Worm (Caenorhabditis elegans) whole organism, early embryonic: ENCODE measurements around the gene C52E2.2.
"Not testable (repeated sequence)": the region's sequence is repeated elsewhere in the genome, so short reads cannot be mapped to it uniquely, and the experiment has no call there.

Experiments
- B0310.2 ChIP-seq: sonication (generic microtip); optimal IDR thresholded peaks from 2 replicates; lab custom pipeline; 2016; ENCODE audit warnings: mild to moderate bottlenecking, missing genetic modification characterization, missing compliant biosample characterization
- F13C5.2 ChIP-seq: sonication (generic microtip); optimal IDR thresholded peaks from 2 replicates; lab custom pipeline; 2017; ENCODE audit warnings: mild to moderate bottlenecking, missing genetic modification characterization, inconsistent platforms, missing compliant biosample characterization
- aly-1 ChIP-seq: sonication (generic microtip); optimal IDR thresholded peaks from 2 replicates; lab custom pipeline; 2016; ENCODE audit warnings: missing genetic modification characterization, missing compliant biosample characterization
- ama-1 ChIP-seq: fragments of 150-350 bp; optimal IDR thresholded peaks from 2 replicates; lab custom pipeline; 2014
- ceh-13 ChIP-seq: fragments of 200-800 bp; sonication (Bioruptor generic); optimal IDR thresholded peaks from 2 replicates; lab custom pipeline; 2018; ENCODE audit warnings: mild to moderate bottlenecking, missing genetic modification characterization, missing compliant biosample characterization
- ceh-36 ChIP-seq: sonication (generic microtip); optimal IDR thresholded peaks from 2 replicates; lab custom pipeline; 2016; ENCODE audit warnings: missing genetic modification characterization, inconsistent platforms, missing compliant biosample characterization
- ets-7 ChIP-seq: sonication (generic microtip); optimal IDR thresholded peaks from 2 replicates; lab custom pipeline; 2016; ENCODE audit warnings: missing genotype, missing genetic modification characterization, missing compliant biosample characterization
- flt-1 ChIP-seq: fragments of 200-800 bp; sonication (Bioruptor generic); IDR thresholded peaks from 2 replicates; pipeline ENCODE4 v1.3.6; 2022; ENCODE audit warnings: missing genetic modification characterization, missing compliant biosample characterization
- hmbx-1 ChIP-seq: sonication (generic microtip); optimal IDR thresholded peaks from 2 replicates; lab custom pipeline; 2016; ENCODE audit warnings: mild to moderate bottlenecking, missing genetic modification characterization, missing compliant biosample characterization
- hmg-4 ChIP-seq: fragments of 200-800 bp; sonication (Bioruptor generic); optimal IDR thresholded peaks from 2 replicates; lab custom pipeline; 2018; ENCODE audit warnings: mild to moderate bottlenecking, missing genetic modification characterization, missing compliant biosample characterization
- hnd-1 ChIP-seq: sonication (generic microtip); optimal IDR thresholded peaks from 2 replicates; lab custom pipeline; 2016; ENCODE audit warnings: missing genetic modification characterization, missing compliant biosample characterization
- pes-1 ChIP-seq: fragments of 200-800 bp; sonication (Bioruptor generic); IDR thresholded peaks from 2 replicates; pipeline ENCODE4 v1.3.6; 2022; ENCODE audit warnings: missing genetic modification reagents, missing genetic modification characterization, missing compliant biosample characterization
- scrt-1 ChIP-seq: fragments of 200-800 bp; sonication (Bioruptor generic); IDR thresholded peaks from 2 replicates; pipeline ENCODE4 v1.3.6; 2022; ENCODE audit warnings: missing genetic modification characterization, missing compliant biosample characterization
- sea-1 ChIP-seq: fragments of 200-800 bp; sonication (Bioruptor generic); conservative IDR thresholded peaks from 2 replicates; pipeline ENCODE4 v1.3.6; 2022; ENCODE audit warnings: missing genetic modification characterization, missing compliant biosample characterization
- tbx-11 ChIP-seq: fragments of 200-800 bp; sonication (Bioruptor generic); IDR thresholded peaks from 2 replicates; pipeline ENCODE4 v1.3.6; 2022; ENCODE audit warnings: missing genetic modification characterization, missing compliant biosample characterization
- tbx-37 ChIP-seq: fragments of 200-800 bp; sonication (Bioruptor generic); conservative IDR thresholded peaks from 2 replicates; pipeline ENCODE4 v1.3.6; 2022; ENCODE audit warnings: missing genetic modification reagents, missing genetic modification characterization, missing compliant biosample characterization
- tra-4 ChIP-seq: sonication (generic microtip); optimal IDR thresholded peaks from 2 replicates; lab custom pipeline; 2017; ENCODE audit warnings: missing genetic modification characterization, missing compliant biosample characterization

C52E2.2 gene

ce11 chrII:1824329-1824728, 28.3 kb upstream of the C52E2.2 start, which contains the start of gene math-41:
Gene math-41 (plus strand): TSS chrII:1824629.
- TF ChIP-seq hmbx-1 (tag; lab: Kevin White, UChicago); ets-7 (tag; lab: Kevin White, UChicago); tbx-11 (GFP tag; lab: Robert Waterston, UW): not testable (repeated sequence)

ce11 chrII:1830182-1830682, 22.4 kb upstream of the C52E2.2 start, which contains the start of gene math-40:
Gene math-40 (plus strand): TSS chrII:1830632.
- TF ChIP-seq tbx-37 (GFP tag; lab: Robert Waterston, UW) = no peak
- TF ChIP-seq hmbx-1 (tag; lab: Kevin White, UChicago) = no peak
- no peak for TF ChIP-seq ets-7 (tag; lab: Kevin White, UChicago)
- TF ChIP-seq scrt-1 = no peak

ce11 chrII:1831883-1832388, 20.7 kb upstream of the C52E2.2 start, which contains the start of gene math-39:
Gene math-39 (plus strand): TSS chrII:1832338.
- no peak for TF ChIP-seq ets-7 (tag; lab: Kevin White, UChicago)
- no peak for TF ChIP-seq flt-1 (GFP tag; lab: Robert Waterston, UW)
- no peak for TF ChIP-seq scrt-1
- TF ChIP-seq hmg-4 = no peak
- TF ChIP-seq ceh-36 (tag; lab: Kevin White, UChicago) = no peak
- no peak for TF ChIP-seq ceh-13 (GFP tag; lab: Kevin White, UChicago)
- TF ChIP-seq tbx-37 (GFP tag; lab: Robert Waterston, UW) = no peak
- TF ChIP-seq tbx-11 (GFP tag; lab: Robert Waterston, UW) = no peak
- TF ChIP-seq F13C5.2 = no peak
- TF ChIP-seq tra-4 = no peak
- no peak for TF ChIP-seq ama-1
- TF ChIP-seq sea-1 = no peak
- TF ChIP-seq hmbx-1 (tag; lab: Kevin White, UChicago) = no peak
- no peak for TF ChIP-seq hnd-1 (tag; lab: Kevin White, UChicago)
- TF ChIP-seq B0310.2 (tag; lab: Kevin White, UChicago) = no peak
- TF ChIP-seq aly-1 (tag; lab: Kevin White, UChicago) = no peak
- TF ChIP-seq pes-1 (GFP tag; lab: Robert Waterston, UW) = no peak

- TF ChIP-seq sea-1 (no peak), ama-1 (no peak), tbx-11 (GFP tag; lab: Robert Waterston, UW) (no peak), F13C5.2 (no peak), ceh-36 (tag; lab: Kevin White, UChicago) (no peak), B0310.2 (tag; lab: Kevin White, UChicago) (no peak)
Observed at ce11 chrII:1836204-1836603, 16.4 kb upstream of the C52E2.2 start, which contains the start of gene T08E11.1. Gene T08E11.1 (plus strand): TSS chrII:1836504.

ce11 chrII:1842894-1843293, 9.7 kb upstream of the C52E2.2 start, which contains the start of the genes C52E2.5 and C52E2.4:
Gene C52E2.5 (minus strand): TSS chrII:1842936.
Gene C52E2.4 (plus strand): TSS chrII:1843145.
- no peak for TF ChIP-seq flt-1 (GFP tag; lab: Robert Waterston, UW)
- TF ChIP-seq tra-4 = no peak
- no peak for TF ChIP-seq B0310.2 (tag; lab: Kevin White, UChicago)

- TF ChIP-seq hmbx-1 (tag; lab: Kevin White, UChicago) (no peak), hmg-4 (no peak), ets-7 (tag; lab: Kevin White, UChicago) (no peak), ceh-36 (tag; lab: Kevin White, UChicago) (no peak), tra-4 (no peak)
Observed at ce11 chrII:1844552-1844951, 8.1 kb upstream of the C52E2.2 start.

- no peak for TF ChIP-seq B0310.2 (tag; lab: Kevin White, UChicago)
- TF ChIP-seq aly-1 (tag; lab: Kevin White, UChicago) = no peak
- TF ChIP-seq tbx-37 (GFP tag; lab: Robert Waterston, UW) = no peak
- no peak for TF ChIP-seq ceh-13 (GFP tag; lab: Kevin White, UChicago)
- TF ChIP-seq hmbx-1 (tag; lab: Kevin White, UChicago) = no peak
- TF ChIP-seq flt-1 (GFP tag; lab: Robert Waterston, UW) = no peak
- TF ChIP-seq F13C5.2 = no peak
Observed at ce11 chrII:1848109-1848508, 4.5 kb upstream of the C52E2.2 start, which contains the start of gene fbxb-97. Gene fbxb-97 (minus strand): TSS chrII:1848161.

ce11 chrII:1850299-1850698, 2.3 kb upstream of the C52E2.2 start, which contains the start of gene fbxb-96:
Gene fbxb-96 (minus strand): TSS chrII:1850399.
- no peak for TF ChIP-seq scrt-1
- TF ChIP-seq F13C5.2 = no peak
- TF ChIP-seq ceh-13 (GFP tag; lab: Kevin White, UChicago) = no peak
- no peak for TF ChIP-seq tbx-37 (GFP tag; lab: Robert Waterston, UW)
- no peak for TF ChIP-seq tra-4
- TF ChIP-seq aly-1 (tag; lab: Kevin White, UChicago) = no peak
- TF ChIP-seq sea-1 = no peak
- TF ChIP-seq flt-1 (GFP tag; lab: Robert Waterston, UW) = no peak
- TF ChIP-seq B0310.2 (tag; lab: Kevin White, UChicago) = no peak
- no peak for TF ChIP-seq ceh-36 (tag; lab: Kevin White, UChicago)
- no peak for TF ChIP-seq tbx-11 (GFP tag; lab: Robert Waterston, UW)
- TF ChIP-seq hmbx-1 (tag; lab: Kevin White, UChicago) = no peak
- no peak for TF ChIP-seq ama-1
